Worm (Caenorhabditis elegans): ENCODE data around the gene H25K10.4.

H25K10.4 gene

ce11 chrIV:16230464-16230863, 4.6 kb downstream of the H25K10.4 start:
- no peak for TF ChIP-seq sox-2 (GFP tag; IDR thresholded peaks at IDR 0.05)
- TF ChIP-seq hlh-30 (tag; optimal IDR thresholded peaks at IDR 0.05; ENCODE audit: insufficient read depth): no peak
- TF ChIP-seq ceh-48 (tag; optimal IDR thresholded peaks at IDR 0.05): no peak
- no peak for TF ChIP-seq K02D7.2 (tag; optimal IDR thresholded peaks at IDR 0.05)
- no peak for TF ChIP-seq tbx-2 (tag; optimal IDR thresholded peaks at IDR 0.05)
- no peak for TF ChIP-seq ceh-31 (tag; optimal IDR thresholded peaks at IDR 0.05)
- TF ChIP-seq unc-55 (GFP tag; optimal IDR thresholded peaks at IDR 0.05): no peak
- no peak for TF ChIP-seq ttx-3 (tag; optimal IDR thresholded peaks at IDR 0.05)
- TF ChIP-seq eyg-1 (tag; optimal IDR thresholded peaks at IDR 0.05): no peak

DNA sequence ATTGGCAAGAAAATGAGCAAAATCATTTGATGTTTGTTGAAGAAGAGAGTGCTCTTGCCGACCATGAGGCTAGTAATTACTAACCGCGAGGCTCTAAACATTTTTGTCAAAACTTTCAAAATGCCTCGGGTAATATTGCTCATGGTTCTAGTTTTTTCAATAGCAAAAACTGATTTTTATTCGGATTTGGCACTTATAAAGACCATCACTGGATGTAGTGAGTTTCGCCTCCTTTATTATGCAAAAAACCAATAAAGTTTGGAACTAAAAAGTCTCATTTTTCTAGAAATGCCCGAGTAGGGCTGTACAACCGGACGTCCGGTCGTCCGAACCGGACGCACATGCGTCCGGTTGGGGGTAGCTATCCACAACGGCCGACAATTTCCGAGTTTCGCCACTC, 7.2 kb downstream of the H25K10.4 start, which contains the start of the genes hpa-1 and irld-39:
TSS of gene hpa-1 (minus strand) at position 101 of the 400 bp plus-strand sequence.
TSS of gene irld-39 (plus strand) at position 121 of the 400 bp plus-strand sequence.
- no peak for TF ChIP-seq eyg-1 (tag; optimal IDR thresholded peaks at IDR 0.05)
- no peak for TF ChIP-seq nhr-232 (tag; optimal IDR thresholded peaks at IDR 0.05)
- TF ChIP-seq fkh-10 (GFP tag; optimal IDR thresholded peaks at IDR 0.05): no peak
- no peak for TF ChIP-seq unc-42 (tag; optimal IDR thresholded peaks at IDR 0.05)
- no peak for TF ChIP-seq pha-2 (tag; optimal IDR thresholded peaks at IDR 0.05)
- TF ChIP-seq ceh-19 (GFP tag; optimal IDR thresholded peaks at IDR 0.05): no peak
- TF ChIP-seq tbx-2 (tag; optimal IDR thresholded peaks at IDR 0.05): no peak
- no peak for TF ChIP-seq syd-9 (tag; optimal IDR thresholded peaks at IDR 0.05)
- no peak for TF ChIP-seq ceh-31 (tag; optimal IDR thresholded peaks at IDR 0.05)
- TF ChIP-seq pax-1 (tag; optimal IDR thresholded peaks at IDR 0.05): no peak
- TF ChIP-seq che-1 (tag; optimal IDR thresholded peaks at IDR 0.05): no peak
- no peak for TF ChIP-seq unc-86 (tag; optimal IDR thresholded peaks at IDR 0.05)
- TF ChIP-seq ceh-30 (tag; optimal IDR thresholded peaks at IDR 0.05): no peak
- TF ChIP-seq ceh-14 (tag; optimal IDR thresholded peaks at IDR 0.05): no peak
- TF ChIP-seq K09A11.1 (tag; optimal IDR thresholded peaks at IDR 0.05; ENCODE audit: insufficient read depth): no peak
- TF ChIP-seq sox-4 (tag; optimal IDR thresholded peaks at IDR 0.05): no peak
- TF ChIP-seq lin-11 (tag; optimal IDR thresholded peaks at IDR 0.05): no peak

- no peak for TF ChIP-seq T23F11.4 (GFP tag; optimal IDR thresholded peaks at IDR 0.05)
Measured at ce11 chrIV:16236827-16237226, 11.0 kb downstream of the H25K10.4 start.

ce11 chrIV:16238555-16238954, 12.7 kb downstream of the H25K10.4 start, which contains the start of gene srw-61:
Gene srw-61, minus strand, starts transcription at chrIV:16238655.
- TF ChIP-seq unc-86 (tag; optimal IDR thresholded peaks at IDR 0.05) (no peak), ceh-18 (tag; optimal IDR thresholded peaks at IDR 0.05) (no peak), tbx-2 (tag; optimal IDR thresholded peaks at IDR 0.05) (no peak), fax-1 (tag; optimal IDR thresholded peaks at IDR 0.05) (no peak), rnt-1 (tag; optimal IDR thresholded peaks at IDR 0.05) (no peak), zip-5 (tag; optimal IDR thresholded peaks at IDR 0.05) (no peak), elt-4 (tag; optimal IDR thresholded peaks at IDR 0.05) (no peak), C38D4.7 (GFP tag; optimal IDR thresholded peaks at IDR 0.05) (no peak), ceh-24 (tag; optimal IDR thresholded peaks at IDR 0.05) (no peak), K02D7.2 (tag; optimal IDR thresholded peaks at IDR 0.05) (no peak), hlh-13 (GFP tag; optimal IDR thresholded peaks at IDR 0.05) (no peak), ahr-1 (tag; optimal IDR thresholded peaks at IDR 0.05) (no peak)

DNA sequence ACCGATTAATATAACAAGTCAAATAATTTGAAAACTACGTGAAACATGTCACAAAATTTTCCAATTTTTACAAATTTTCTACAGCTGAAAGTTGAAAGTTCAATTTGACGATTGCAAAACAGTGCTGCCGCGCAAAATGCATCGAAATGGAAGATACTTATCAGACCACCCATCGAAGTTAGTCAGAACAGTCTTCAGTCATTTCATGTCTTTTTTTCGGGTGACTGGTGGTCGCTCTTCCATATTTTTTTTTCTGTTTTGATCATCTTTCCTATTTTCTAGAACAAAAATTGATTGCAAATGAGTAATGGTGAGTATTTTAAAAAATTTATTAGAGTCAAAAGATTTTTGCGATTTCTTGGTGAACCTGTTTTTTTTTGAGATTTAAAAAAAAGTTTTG, 21.3 kb downstream of the H25K10.4 start, which contains the start of gene F38C2.1:
TSS of gene F38C2.1 (plus strand) at position 301 of the 400 bp plus-strand sequence.
- TF ChIP-seq ceh-2 (tag; optimal IDR thresholded peaks at IDR 0.05) (no peak), zip-5 (tag; optimal IDR thresholded peaks at IDR 0.05) (no peak), pha-2 (tag; optimal IDR thresholded peaks at IDR 0.05) (no peak), pros-1 (tag; optimal IDR thresholded peaks at IDR 0.05) (no peak), tbx-7 (tag; optimal IDR thresholded peaks at IDR 0.05) (no peak), elt-2 (tag; optimal IDR thresholded peaks at IDR 0.05) (no peak), madf-2 (tag; optimal IDR thresholded peaks at IDR 0.05) (no peak)
